Worm (Caenorhabditis elegans) whole organism, young adult: ENCODE data around the gene gldi-2.
A peak's percentile ranks its signal among the peaks of the same experiment; 100 is the strongest.

ENCODE experiments used
- C06A6.2 ChIP-seq: fragments of 200-800 bp; sonication (Bioruptor generic); conservative IDR thresholded peaks from 2 replicates; pipeline ENCODE4 v1.3.6; 2022; ENCODE audit warnings: missing genetic modification characterization, missing compliant biosample characterization
- F37B4.10 ChIP-seq: fragments of 200-800 bp; sonication (Bioruptor generic); IDR thresholded peaks from 2 replicates; pipeline ENCODE4 v1.3.6; 2022; ENCODE audit warnings: missing genetic modification characterization, missing compliant biosample characterization
- F49E8.2 ChIP-seq: sonication (generic microtip); optimal IDR thresholded peaks from 3 replicates; lab custom pipeline; 2017; ENCODE audit warnings: missing genetic modification characterization, mild to moderate bottlenecking, missing compliant biosample characterization, antibody characterized with exemption, moderate library complexity; ENCODE audit not compliant: insufficient read depth
- F52B5.7 ChIP-seq: sonication (generic microtip); optimal IDR thresholded peaks from 2 replicates; lab custom pipeline; 2016; ENCODE audit warnings: mild to moderate bottlenecking, missing genetic modification characterization, missing compliant biosample characterization
- Y79H2A.3 ChIP-seq: fragments of 200-800 bp; sonication (Bioruptor generic); conservative IDR thresholded peaks from 2 replicates; pipeline ENCODE4 v1.3.6; 2022; ENCODE audit warnings: missing genetic modification reagents, missing genetic modification characterization, missing compliant biosample characterization
- ZK185.1 ChIP-seq: sonication (generic microtip); optimal IDR thresholded peaks from 2 replicates; lab custom pipeline; 2016; ENCODE audit warnings: mild to moderate bottlenecking, missing genetic modification characterization, missing compliant biosample characterization; ENCODE audit not compliant: poor library complexity, severe bottlenecking
- attf-5 ChIP-seq: fragments of 200-800 bp; sonication (Bioruptor generic); optimal IDR thresholded peaks from 2 replicates; lab custom pipeline; 2018; ENCODE audit warnings: mild to moderate bottlenecking, missing genetic modification characterization, missing compliant biosample characterization
- attf-6 ChIP-seq: fragments of 200-800 bp; sonication (Bioruptor generic); IDR thresholded peaks from 2 replicates; pipeline ENCODE4 v1.3.6; 2022; ENCODE audit warnings: missing genetic modification reagents, missing genetic modification characterization, missing compliant biosample characterization
- bed-2 ChIP-seq: fragments of 200-800 bp; sonication (Bioruptor generic); IDR thresholded peaks from 2 replicates; pipeline ENCODE4 v1.3.6; 2022; ENCODE audit warnings: missing genetic modification reagents, missing genetic modification characterization, missing compliant biosample characterization
- cebp-1 ChIP-seq, 2 experiments: fragments of 200-800 bp in 1 of 2; sonication (Bioruptor generic) in 1 of 2; sonication (generic microtip) in 1 of 2; IDR thresholded peaks in 1 of 2; optimal IDR thresholded peaks in 1 of 2; 2 replicates each; pipeline versions ENCODE4 v1.3.6 to Lab custom; 2017 to 2022; ENCODE audit warnings: missing compliant biosample characterization in 2 of 2, missing genetic modification characterization in 2 of 2, mild to moderate bottlenecking in 1 of 2, missing genetic modification reagents in 1 of 2, moderate library complexity in 1 of 2
- cebp-2 ChIP-seq: fragments of 200-800 bp; sonication (Bioruptor generic); IDR thresholded peaks from 2 replicates; pipeline ENCODE4 v1.3.6; 2022; ENCODE audit warnings: missing genetic modification characterization, missing compliant biosample characterization
- ceh-27 ChIP-seq: fragments of 200-800 bp; sonication (Bioruptor generic); optimal IDR thresholded peaks from 2 replicates; lab custom pipeline; 2018; ENCODE audit warnings: mild to moderate bottlenecking, missing genetic modification characterization, moderate library complexity, missing compliant biosample characterization
- ceh-40 ChIP-seq: fragments of 200-800 bp; sonication (Bioruptor generic); IDR thresholded peaks from 2 replicates; pipeline ENCODE4 v1.3.6; 2022; ENCODE audit warnings: missing genetic modification characterization, missing compliant biosample characterization
- chd-7 ChIP-seq: sonication (generic microtip); optimal IDR thresholded peaks from 2 replicates; lab custom pipeline; 2016; ENCODE audit warnings: mild to moderate bottlenecking, missing genetic modification characterization, moderate library complexity, missing compliant biosample characterization
- dox-1 ChIP-seq: fragments of 200-800 bp; sonication (Bioruptor generic); IDR thresholded peaks from 2 replicates; pipeline ENCODE4 v1.3.6; 2022; ENCODE audit warnings: missing genetic modification reagents, missing genetic modification characterization, missing compliant biosample characterization
- efl-1 ChIP-seq: fragments of 150-350 bp; optimal IDR thresholded peaks from 2 replicates; lab custom pipeline; 2014; ENCODE audit warnings: missing biosample characterization, missing genetic modification reagents, missing genetic modification characterization
- ets-4 ChIP-seq: fragments of 200-800 bp; sonication (Bioruptor generic); optimal IDR thresholded peaks from 2 replicates; lab custom pipeline; 2018; ENCODE audit warnings: mild to moderate bottlenecking, missing genetic modification characterization, missing compliant biosample characterization
- hlh-12 ChIP-seq: sonication (generic microtip); optimal IDR thresholded peaks from 2 replicates; lab custom pipeline; 2016; ENCODE audit warnings: missing genetic modification characterization, missing compliant biosample characterization
- hmg-1.2 ChIP-seq: fragments of 200-800 bp; sonication (Bioruptor generic); IDR thresholded peaks from 2 replicates; pipeline ENCODE4 v1.3.6; 2022; ENCODE audit warnings: missing genetic modification reagents, missing genetic modification characterization, missing compliant biosample characterization
- lin-26 ChIP-seq: fragments of 200-800 bp; sonication (Bioruptor generic); IDR thresholded peaks from 2 replicates; pipeline ENCODE4 v1.3.6; 2022; ENCODE audit warnings: missing genetic modification reagents, missing genetic modification characterization, missing compliant biosample characterization
- lsy-27 ChIP-seq: sonication (generic microtip); optimal IDR thresholded peaks from 2 replicates; lab custom pipeline; 2017; ENCODE audit warnings: missing genetic modification characterization, mild to moderate bottlenecking, missing compliant biosample characterization, antibody characterized with exemption, missing genotype, borderline replicate concordance; ENCODE audit not compliant: insufficient read depth
- madf-3 ChIP-seq: fragments of 200-800 bp; sonication (Bioruptor generic); IDR thresholded peaks from 2 replicates; pipeline ENCODE4 v1.3.6; 2022; ENCODE audit warnings: missing genetic modification reagents, missing genetic modification characterization, missing compliant biosample characterization
- madf-6 ChIP-seq: fragments of 200-800 bp; sonication (Bioruptor generic); IDR thresholded peaks from 2 replicates; pipeline ENCODE4 v1.3.6; 2022; ENCODE audit warnings: missing genetic modification reagents, missing genetic modification characterization, missing compliant biosample characterization
- mes-4 ChIP-seq: sonication (generic microtip); optimal IDR thresholded peaks from 2 replicates; lab custom pipeline; 2016; ENCODE audit warnings: missing genotype, missing genetic modification characterization, missing compliant biosample characterization
- nhr-80 ChIP-seq: sonication (generic microtip); optimal IDR thresholded peaks from 2 replicates; lab custom pipeline; 2016; ENCODE audit warnings: missing genetic modification characterization, missing compliant biosample characterization
- pbrm-1 ChIP-seq: fragments of 200-800 bp; sonication (Bioruptor generic); IDR thresholded peaks from 2 replicates; pipeline ENCODE4 v1.3.6; 2022; ENCODE audit warnings: missing genetic modification reagents, missing genetic modification characterization, missing compliant biosample characterization
- repo-1 ChIP-seq: sonication (generic microtip); optimal IDR thresholded peaks from 2 replicates; lab custom pipeline; 2017; ENCODE audit warnings: mild to moderate bottlenecking, missing genetic modification characterization, missing compliant biosample characterization
- rpc-1 ChIP-seq, 2 experiments: fragments of 150-350 bp in 1 of 2; sonication (generic microtip) in 1 of 2; optimal IDR thresholded peaks; 2 replicates each; lab custom pipeline; 2014 to 2018; ENCODE audit warnings: missing biosample characterization in 1 of 2, missing genetic modification characterization in 1 of 2, missing genetic modification reagents in 1 of 2, missing genotype in 1 of 2
- sptf-2 ChIP-seq: fragments of 200-800 bp; sonication (Bioruptor generic); optimal IDR thresholded peaks from 2 replicates; lab custom pipeline; 2018; ENCODE audit warnings: mild to moderate bottlenecking, missing genetic modification characterization, missing compliant biosample characterization
- zim-3 ChIP-seq: sonication (generic microtip); optimal IDR thresholded peaks from 2 replicates; lab custom pipeline; 2017; ENCODE audit warnings: mild to moderate bottlenecking, missing genetic modification characterization, moderate library complexity, missing compliant biosample characterization
- ztf-18 ChIP-seq: sonication (generic microtip); optimal IDR thresholded peaks from 2 replicates; lab custom pipeline; 2016; ENCODE audit warnings: missing genotype, mild to moderate bottlenecking, missing genetic modification characterization, missing compliant biosample characterization
- ztf-26 ChIP-seq: sonication (generic microtip); optimal IDR thresholded peaks from 2 replicates; lab custom pipeline; 2017; ENCODE audit warnings: missing genetic modification characterization, missing compliant biosample characterization
- ztf-3 ChIP-seq: fragments of 200-800 bp; sonication (Bioruptor generic); optimal IDR thresholded peaks from 2 replicates; lab custom pipeline; 2018; ENCODE audit warnings: mild to moderate bottlenecking, missing genetic modification characterization, missing compliant biosample characterization

gldi-2 gene

DNA sequence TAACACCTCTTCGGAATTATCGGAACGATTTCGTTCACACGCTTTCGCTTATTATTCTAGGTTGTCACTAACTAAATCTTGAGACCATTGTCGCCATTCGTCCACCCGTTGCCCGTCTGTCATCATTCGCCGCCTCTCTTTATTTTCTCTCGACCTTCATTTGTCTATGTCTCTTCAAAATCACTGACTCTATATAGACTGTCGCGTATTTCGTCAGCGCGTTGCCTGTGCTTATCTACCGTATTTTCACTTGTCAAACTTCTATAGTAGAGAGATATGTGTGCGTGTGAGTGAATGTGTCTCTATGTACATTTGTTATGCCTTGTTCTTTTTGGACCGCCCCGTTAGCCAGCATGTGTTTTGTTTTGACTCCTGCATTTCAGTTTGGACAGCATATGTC, 45.9 kb downstream of the gldi-2 start (continued):
- TF ChIP-seq pbrm-1 (GFP tag; lab: Robert Waterston, UW), result no peak
- TF ChIP-seq ceh-40 (GFP tag; lab: Robert Waterston, UW), result no peak
- TF ChIP-seq madf-6 (GFP tag; lab: Robert Waterston, UW), result no peak
- no peak for TF ChIP-seq ztf-18
- TF ChIP-seq ets-4, result no peak
- TF ChIP-seq nhr-80 (tag; lab: Kevin White, UChicago), result peak; percentile 74
- TF ChIP-seq hmg-1.2 (GFP tag; lab: Robert Waterston, UW), result peak; percentile 49; the same call in 1 of the 2 replicates
- no peak for TF ChIP-seq efl-1 (GFP tag; lab: Kevin White, UChicago)
- no peak for TF ChIP-seq sptf-2 (GFP tag; lab: Kevin White, UChicago)
- no peak for TF ChIP-seq Y79H2A.3
- TF ChIP-seq cebp-2, result no peak
- no peak for TF ChIP-seq bed-2
- no peak for TF ChIP-seq repo-1 (tag; lab: Kevin White, UChicago)
- no peak for TF ChIP-seq zim-3
- TF ChIP-seq dox-1 (GFP tag; lab: Robert Waterston, UW), result 0 out of 2 replicates have a peak, but pooled peaks have one; percentile 22
- TF ChIP-seq F52B5.7 (tag; lab: Kevin White, UChicago), result no peak
- no peak for TF ChIP-seq ZK185.1 (tag; lab: Kevin White, UChicago)

DNA sequence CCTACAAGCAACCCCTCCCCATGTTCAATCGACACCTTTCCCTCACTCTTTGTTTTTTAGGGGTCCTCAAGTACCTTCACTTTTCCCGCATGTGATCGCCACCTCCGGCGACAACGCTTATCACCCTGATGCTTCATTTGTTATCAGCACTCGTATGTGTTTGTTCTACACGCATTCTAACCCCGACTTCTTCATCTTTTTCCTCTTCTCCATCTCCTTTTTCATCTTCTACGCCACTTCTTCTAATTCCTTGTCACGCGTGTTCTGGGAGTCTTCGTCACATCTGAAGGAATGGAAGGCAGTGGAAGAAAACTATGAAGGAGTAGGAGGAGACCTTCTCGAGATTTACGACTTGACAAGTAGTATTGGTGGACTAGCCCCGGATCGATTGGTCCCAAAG, 46.8 kb downstream of the gldi-2 start:
- no peak for TF ChIP-seq lsy-27
- no peak for TF ChIP-seq lin-26
- TF ChIP-seq attf-5 (GFP tag; lab: Kevin White, UChicago), result no peak
- TF ChIP-seq dox-1 (GFP tag; lab: Robert Waterston, UW), result 0 out of 2 replicates have a peak, but pooled peaks have one; percentile 18
- TF ChIP-seq hlh-12, result no peak

DNA sequence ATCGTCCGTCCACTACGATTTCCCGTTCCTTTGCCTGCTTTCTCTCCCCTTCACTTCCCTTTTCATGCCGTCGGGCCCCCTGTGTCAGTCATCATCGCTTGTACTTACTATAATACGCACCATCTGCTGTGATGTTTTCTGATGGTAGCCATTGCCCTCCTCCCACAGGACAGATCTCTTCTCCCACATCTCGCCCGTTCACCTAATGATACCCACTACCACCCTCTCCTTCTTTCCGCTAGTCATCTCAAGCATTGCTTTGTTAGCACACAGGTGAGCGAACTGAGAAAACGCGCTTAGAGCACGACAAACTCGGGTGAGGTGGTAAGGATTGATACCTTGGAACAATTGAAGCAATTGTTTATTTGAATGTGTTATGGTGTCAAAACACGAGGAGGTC, 47.7 kb downstream of the gldi-2 start:
- TF ChIP-seq ceh-27, result no peak
- 0 out of 2 replicates have a peak, but pooled peaks have one; percentile 10 for TF ChIP-seq madf-3
- TF ChIP-seq, all 124 proteins: peak for 1

ce11 chrII:6831531-6832201, 48.4 kb downstream of the gldi-2 start:
- no peak for TF ChIP-seq attf-6
- no peak for TF ChIP-seq nhr-80 (tag; lab: Kevin White, UChicago)
- no peak for TF ChIP-seq C06A6.2 (GFP tag; lab: Robert Waterston, UW)
- TF ChIP-seq mes-4 (tag; lab: Kevin White, UChicago), result no peak
- no peak for TF ChIP-seq F49E8.2 (tag; lab: Kevin White, UChicago)
- no peak for TF ChIP-seq F37B4.10
- no peak for TF ChIP-seq cebp-1 (GFP tag; IDR thresholded peaks at IDR 0.05; lab: Robert Waterston, UW)
- no peak for TF ChIP-seq cebp-1 (tag; optimal IDR thresholded peaks at IDR 0.05; lab: Kevin White, UChicago)
- no peak for TF ChIP-seq ztf-26 (tag; lab: Kevin White, UChicago)
- no peak for TF ChIP-seq zim-3
- TF ChIP-seq rpc-1 (optimal IDR thresholded peaks at IDR 0.05; lab: Kevin White, UChicago), result no peak
- no peak for TF ChIP-seq rpc-1 (tag; optimal IDR thresholded peaks at IDR 0.05; lab: Kevin White, UChicago)
- no peak for TF ChIP-seq ztf-3
- TF ChIP-seq madf-6 (GFP tag; lab: Robert Waterston, UW), result no peak
- no peak for TF ChIP-seq chd-7 (tag; lab: Kevin White, UChicago)
